Worm (Caenorhabditis elegans) whole organism, L4 larva: ENCODE measurements around the gene gsr-1.
A peak's percentile ranks its signal among the peaks of the same experiment; 100 is the strongest.

Source experiments
- T20F7.1 ChIP-seq: fragments of 200-800 bp; sonication (Bioruptor generic); optimal IDR thresholded peaks from 2 replicates; lab custom pipeline; 2018; ENCODE audit warnings: mild to moderate bottlenecking, missing genetic modification characterization, missing compliant biosample characterization
- T26A8.4 ChIP-seq: fragments of 200-800 bp; sonication (Bioruptor generic); IDR thresholded peaks from 2 replicates; pipeline ENCODE4 v1.3.6; 2022; ENCODE audit warnings: missing genetic modification characterization, missing compliant biosample characterization
- Y48G9A.11 ChIP-seq: fragments of 200-800 bp; sonication (Bioruptor generic); IDR thresholded peaks from 2 replicates; pipeline ENCODE4 v1.3.6; 2022; ENCODE audit warnings: missing genetic modification reagents, missing genetic modification characterization, missing compliant biosample characterization
- Y5F2A.4 ChIP-seq: fragments of 200-800 bp; sonication (Bioruptor generic); optimal IDR thresholded peaks from 2 replicates; lab custom pipeline; 2018; ENCODE audit warnings: mild to moderate bottlenecking, missing genetic modification characterization, missing compliant biosample characterization
- Y75B8A.6 ChIP-seq: fragments of 200-800 bp; sonication (Bioruptor generic); IDR thresholded peaks from 2 replicates; pipeline ENCODE4 v1.3.6; 2022; ENCODE audit warnings: missing genetic modification reagents, missing genetic modification characterization, missing compliant biosample characterization
- ZK546.5 ChIP-seq, 2 experiments: sonication (generic microtip); optimal IDR thresholded peaks; 2 replicates each; lab custom pipeline; 2017; ENCODE audit warnings: missing biosample characterization in 2 of 2, missing genetic modification characterization in 2 of 2
- aha-1 ChIP-seq: fragments of 150-350 bp; peaks from one replicate; lab custom pipeline; 2014; ENCODE audit warnings: missing biosample characterization, missing genetic modification characterization
- aly-2 ChIP-seq: sonication (generic microtip); optimal IDR thresholded peaks from 2 replicates; lab custom pipeline; 2018; ENCODE audit warnings: missing biosample characterization, missing genetic modification characterization
- arid-1 ChIP-seq: fragments of 200-800 bp; sonication (Bioruptor generic); conservative IDR thresholded peaks from 2 replicates; pipeline ENCODE4 v1.3.6; 2022; ENCODE audit warnings: missing genetic modification reagents, missing genetic modification characterization, missing compliant biosample characterization
- ceh-28 ChIP-seq: fragments of 150-350 bp; optimal IDR thresholded peaks from 2 replicates; lab custom pipeline; 2014; ENCODE audit warnings: missing biosample characterization, missing genetic modification reagents, missing genetic modification characterization
- cey-2 ChIP-seq: sonication (generic microtip); optimal IDR thresholded peaks from 3 replicates; lab custom pipeline; 2017; ENCODE audit warnings: missing genetic modification characterization, mild to moderate bottlenecking, missing compliant biosample characterization, antibody characterized with exemption, borderline replicate concordance; ENCODE audit not compliant: insufficient read depth
- ctbp-1 ChIP-seq: fragments of 200-800 bp; sonication (Bioruptor generic); IDR thresholded peaks from 2 replicates; pipeline ENCODE4 v1.3.6; 2022; ENCODE audit warnings: missing genetic modification reagents, missing genetic modification characterization, missing compliant biosample characterization
- daf-16 ChIP-seq, 3 experiments: sonication (generic microtip); optimal IDR thresholded peaks; 2 replicates each; lab custom pipeline; 2016 to 2017; ENCODE audit warnings: missing genetic modification characterization in 3 of 3, missing genetic modification reagents in 3 of 3, mild to moderate bottlenecking in 2 of 3, missing compliant biosample characterization in 2 of 3, missing biosample characterization in 1 of 3, moderate library complexity in 1 of 3
- dmd-8 ChIP-seq: fragments of 200-800 bp; sonication (Bioruptor generic); IDR thresholded peaks from 2 replicates; pipeline ENCODE4 v1.3.6; 2022; ENCODE audit warnings: missing genetic modification characterization, missing compliant biosample characterization
- dmd-9 ChIP-seq: fragments of 200-800 bp; sonication (Bioruptor generic); IDR thresholded peaks from 2 replicates; pipeline ENCODE4 v1.3.6; 2022; ENCODE audit warnings: missing genetic modification reagents, missing genetic modification characterization, missing compliant biosample characterization
- duxl-1 ChIP-seq: sonication (generic microtip); optimal IDR thresholded peaks from 2 replicates; lab custom pipeline; 2016; ENCODE audit warnings: mild to moderate bottlenecking, missing genetic modification characterization, moderate library complexity, missing compliant biosample characterization; ENCODE audit not compliant: poor library complexity
- dve-1 ChIP-seq: sonication (generic microtip); optimal IDR thresholded peaks from 2 replicates; lab custom pipeline; 2017; ENCODE audit warnings: antibody characterized with exemption, mild to moderate bottlenecking, missing genetic modification characterization, missing compliant biosample characterization; ENCODE audit not compliant: insufficient read depth
- egl-43 ChIP-seq: fragments of 200-800 bp; sonication (Bioruptor generic); IDR thresholded peaks from 2 replicates; pipeline ENCODE4 v1.3.6; 2022; ENCODE audit warnings: missing genetic modification reagents, missing genetic modification characterization, missing compliant biosample characterization
- fos-1 ChIP-seq: fragments of 150-350 bp; optimal IDR thresholded peaks from 2 replicates; lab custom pipeline; 2014; ENCODE audit warnings: missing biosample characterization, missing genetic modification characterization
- gei-8 ChIP-seq: fragments of 200-800 bp; sonication (Bioruptor generic); optimal IDR thresholded peaks from 2 replicates; lab custom pipeline; 2018; ENCODE audit warnings: mild to moderate bottlenecking, missing genetic modification characterization, missing compliant biosample characterization
- hlh-11 ChIP-seq: fragments of 200-800 bp; sonication (Bioruptor generic); optimal IDR thresholded peaks from 2 replicates; lab custom pipeline; 2018; ENCODE audit warnings: mild to moderate bottlenecking, missing genetic modification characterization, missing compliant biosample characterization
- hlh-30 ChIP-seq: sonication (generic microtip); optimal IDR thresholded peaks from 2 replicates; lab custom pipeline; 2017; ENCODE audit warnings: antibody characterized with exemption, mild to moderate bottlenecking, missing genetic modification characterization, missing compliant biosample characterization; ENCODE audit not compliant: insufficient read depth
- hmg-1.1 ChIP-seq: fragments of 200-800 bp; sonication (Bioruptor generic); IDR thresholded peaks from 2 replicates; pipeline ENCODE4 v1.3.6; 2022; ENCODE audit warnings: missing genetic modification reagents, missing genetic modification characterization, missing compliant biosample characterization
- lin-38 ChIP-seq: fragments of 200-800 bp; sonication (Bioruptor generic); IDR thresholded peaks from 2 replicates; pipeline ENCODE4 v1.3.6; 2022; ENCODE audit warnings: missing genetic modification reagents, missing genetic modification characterization, missing compliant biosample characterization
- madf-5 ChIP-seq, 2 experiments: fragments of 200-800 bp; sonication (Bioruptor generic); IDR thresholded peaks; 2 replicates each; pipeline ENCODE4 v1.3.6; 2022; ENCODE audit warnings: missing compliant biosample characterization in 2 of 2, missing genetic modification characterization in 2 of 2
- mdt-29 ChIP-seq: fragments of 200-800 bp; sonication (Bioruptor generic); IDR thresholded peaks from 2 replicates; pipeline ENCODE4 v1.3.6; 2022; ENCODE audit warnings: missing genetic modification reagents, missing genetic modification characterization, missing compliant biosample characterization
- mxl-3 ChIP-seq: fragments of 200-800 bp; sonication (Bioruptor generic); optimal IDR thresholded peaks from 2 replicates; lab custom pipeline; 2018; ENCODE audit warnings: mild to moderate bottlenecking, missing genetic modification characterization, missing compliant biosample characterization
- nhr-102 ChIP-seq: sonication (generic microtip); optimal IDR thresholded peaks from 2 replicates; lab custom pipeline; 2016; ENCODE audit warnings: mild to moderate bottlenecking, missing genetic modification characterization, moderate library complexity, missing compliant biosample characterization
- nhr-111 ChIP-seq: fragments of 200-800 bp; sonication (Bioruptor generic); optimal IDR thresholded peaks from 2 replicates; lab custom pipeline; 2018; ENCODE audit warnings: mild to moderate bottlenecking, missing genetic modification characterization, missing compliant biosample characterization
- nhr-237 ChIP-seq: sonication (generic microtip); optimal IDR thresholded peaks from 2 replicates; lab custom pipeline; 2017; ENCODE audit warnings: missing biosample characterization, missing genetic modification characterization
- nhr-25 ChIP-seq: sonication (generic microtip); optimal IDR thresholded peaks from 2 replicates; lab custom pipeline; 2017; ENCODE audit warnings: missing genetic modification characterization, mild to moderate bottlenecking, missing compliant biosample characterization, antibody characterized with exemption, moderate library complexity, borderline replicate concordance; ENCODE audit not compliant: insufficient read depth
- nhr-42 ChIP-seq: fragments of 200-800 bp; sonication (Bioruptor generic); IDR thresholded peaks from 2 replicates; pipeline ENCODE4 v1.3.6; 2022; ENCODE audit warnings: missing genetic modification characterization, missing compliant biosample characterization
- nhr-6 ChIP-seq: fragments of 150-350 bp; optimal IDR thresholded peaks from 2 replicates; lab custom pipeline; 2014; ENCODE audit warnings: missing biosample characterization, missing genetic modification characterization
- rbr-2 ChIP-seq: sonication (generic microtip); optimal IDR thresholded peaks from 2 replicates; lab custom pipeline; 2016; ENCODE audit warnings: missing genotype, missing genetic modification characterization, missing compliant biosample characterization
- set-16 ChIP-seq: fragments of 200-800 bp; sonication (Bioruptor generic); IDR thresholded peaks from 2 replicates; pipeline ENCODE4 v1.3.6; 2022; ENCODE audit warnings: missing genetic modification reagents, missing genetic modification characterization, missing compliant biosample characterization
- skn-1 ChIP-seq: fragments of 150-350 bp; optimal IDR thresholded peaks from 2 replicates; lab custom pipeline; 2014; ENCODE audit warnings: missing biosample characterization, missing genetic modification characterization
- snpc-1.2 ChIP-seq: fragments of 200-800 bp; sonication (Bioruptor generic); IDR thresholded peaks from 2 replicates; pipeline ENCODE4 v1.3.6; 2022; ENCODE audit warnings: missing genetic modification reagents, missing genetic modification characterization, missing compliant biosample characterization
- tra-1 ChIP-seq: fragments of 200-800 bp; sonication (Bioruptor generic); IDR thresholded peaks from 2 replicates; pipeline ENCODE4 v1.3.6; 2022; ENCODE audit warnings: missing genetic modification reagents, missing genetic modification characterization, missing compliant biosample characterization
- unc-39 ChIP-seq: sonication (generic microtip); optimal IDR thresholded peaks from 2 replicates; lab custom pipeline; 2017; ENCODE audit warnings: missing biosample characterization, missing genetic modification characterization
- zfp-2 ChIP-seq: sonication (generic microtip); optimal IDR thresholded peaks from 2 replicates; lab custom pipeline; 2016; ENCODE audit warnings: mild to moderate bottlenecking, missing genetic modification characterization, missing compliant biosample characterization

The gsr-1 gene

ce11 chrIII:3695398-3695797 is 44.7 kb downstream of the gsr-1 start (continued):
- TF ChIP-seq ctbp-1 (peak; percentile 66; the same call in 1 of the 2 replicates), mdt-29 (GFP tag; lab: Robert Waterston, UW) (0 out of 2 replicates have a peak, but pooled peaks have one; percentile 46), lin-38 (GFP tag; lab: Robert Waterston, UW) (peak; percentile 88), set-16 (GFP tag; lab: Robert Waterston, UW) (peak; percentile 71), snpc-1.2 (GFP tag; lab: Robert Waterston, UW) (peak; percentile 23; the same call in 1 of the 2 replicates), rbr-2 (tag; lab: Kevin White, UChicago) (peak; percentile 20), nhr-42 (GFP tag; lab: Robert Waterston, UW) (peak; percentile 70; the same call in 1 of the 2 replicates), Y48G9A.11 (GFP tag; lab: Robert Waterston, UW) (0 out of 2 replicates have a peak, but pooled peaks have one; percentile 25)

DNA sequence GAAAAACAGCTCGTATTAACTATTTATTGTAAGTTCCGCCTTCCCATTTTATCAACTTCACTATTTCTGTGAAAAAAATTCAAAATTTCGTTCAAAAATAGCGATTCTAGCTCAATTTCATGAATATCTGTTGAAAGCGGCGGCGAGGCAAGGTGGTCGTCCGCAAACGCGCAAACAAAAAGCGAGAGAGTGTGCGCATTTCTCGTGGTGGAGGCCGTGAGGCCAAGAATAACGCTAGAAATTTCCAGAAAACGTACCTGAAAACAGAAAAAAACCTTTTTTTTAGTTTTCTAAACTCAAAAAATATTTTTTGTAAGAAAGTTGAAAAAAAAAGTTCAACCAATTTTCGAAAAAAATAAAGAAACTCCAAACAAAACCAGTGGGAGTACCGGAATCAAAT is 46.5 kb downstream of the gsr-1 start:
- TF ChIP-seq lin-38 (GFP tag; lab: Robert Waterston, UW) (peak; percentile 65), hmg-1.1 (GFP tag; lab: Robert Waterston, UW) (peak; percentile 47)

DNA sequence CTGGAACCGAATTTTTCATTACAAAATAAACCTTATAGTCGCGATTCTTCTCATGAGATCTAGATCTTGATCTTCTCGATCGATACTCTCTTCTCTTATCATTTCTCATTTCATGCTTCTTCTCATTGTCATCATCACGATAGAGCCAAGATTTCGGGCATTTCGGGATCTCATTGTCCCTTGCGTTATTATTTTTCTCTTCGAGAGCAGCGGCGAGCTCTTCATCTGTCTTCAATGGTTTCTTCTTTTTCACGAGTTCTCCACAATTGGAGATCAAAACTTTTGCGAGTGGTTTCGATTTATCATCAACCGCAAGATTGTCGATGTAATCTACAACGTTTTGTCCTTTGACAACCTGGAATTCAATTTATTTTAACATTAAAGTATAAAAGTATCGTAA is 47.7 kb downstream of the gsr-1 start:
- TF ChIP-seq daf-16 (GFP tag; optimal IDR thresholded peaks at IDR 0.05; lab: Kevin White, UChicago) (no peak), daf-16 (tag; optimal IDR thresholded peaks at IDR 0.05; lab: Kevin White, UChicago) (no peak), aha-1 (tag; lab: Kevin White, UChicago) (peak; percentile 97)
- TF ChIP-seq, all 104 proteins: peak for 1

- TF ChIP-seq duxl-1 (tag; lab: Kevin White, UChicago) = peak; percentile 70
- no peak for TF ChIP-seq cey-2
- no peak for TF ChIP-seq ceh-28 (tag; lab: Kevin White, UChicago)
- TF ChIP-seq zfp-2 (tag; lab: Kevin White, UChicago) = no peak
- TF ChIP-seq T26A8.4 = peak; percentile 66
- no peak for TF ChIP-seq mdt-29 (GFP tag; lab: Robert Waterston, UW)
- TF ChIP-seq egl-43 = no peak
- peak; percentile 46 for TF ChIP-seq lin-38 (GFP tag; lab: Robert Waterston, UW)
- 0 out of 2 replicates have a peak, but pooled peaks have one; percentile 10 for TF ChIP-seq arid-1
- TF ChIP-seq dmd-9 (GFP tag; lab: Robert Waterston, UW) = no peak
- no peak for TF ChIP-seq dmd-8
- TF ChIP-seq nhr-237 = no peak
- no peak for TF ChIP-seq nhr-111
- TF ChIP-seq Y75B8A.6 (GFP tag; lab: Robert Waterston, UW) = 0 out of 2 replicates have a peak, but pooled peaks have one; percentile 22
These were observed 48.6 kb downstream of the gsr-1 start, which contains the start of gene cyn-9 for ce11 chrIII:3699275-3699674. TSS of gene cyn-9 (minus strand) at chrIII:3699640.

DNA sequence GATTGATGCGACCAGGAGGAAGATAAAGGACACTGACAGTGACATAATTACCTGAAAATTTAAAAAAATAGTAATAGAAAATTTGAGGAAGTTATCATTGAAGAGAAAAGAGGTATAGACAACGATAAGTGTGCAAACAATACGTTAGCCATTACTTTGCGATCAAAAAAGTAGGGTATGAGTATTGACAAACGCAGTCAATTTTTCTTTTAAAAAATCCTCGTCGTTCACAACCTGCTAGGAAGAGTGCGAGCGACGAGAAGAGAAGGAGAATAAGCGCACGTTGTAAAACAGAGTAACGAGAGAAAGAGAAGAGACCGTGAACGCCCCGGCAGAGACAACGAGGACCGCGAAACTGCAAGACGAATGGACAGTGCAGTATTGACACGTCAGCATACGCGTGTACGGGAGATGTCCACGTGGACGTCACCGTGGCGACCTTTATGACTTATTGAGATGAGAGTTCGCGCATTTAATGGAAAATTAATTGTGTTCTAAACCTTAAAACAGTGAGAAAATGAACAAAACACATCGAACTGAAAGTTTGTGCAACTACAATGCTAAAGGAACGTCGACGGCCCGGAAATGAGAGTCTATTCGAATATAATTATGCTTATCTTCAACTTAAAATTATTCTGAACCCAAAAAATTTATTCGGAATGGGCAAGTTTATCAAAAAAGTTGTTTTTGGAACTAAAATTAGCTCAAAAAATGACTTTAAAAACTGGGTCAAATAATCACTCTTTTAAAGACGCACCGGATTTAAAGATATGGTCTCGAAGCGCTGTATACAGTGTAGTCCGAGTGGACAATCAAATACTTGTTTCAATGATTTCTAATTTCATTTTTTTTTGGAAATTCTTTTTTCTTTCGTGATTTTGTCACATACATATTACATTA is 51.0 kb downstream of the gsr-1 start, which contains the start of the genes pdi-1 and C14B1.2:
Gene pdi-1, minus strand, starts transcription at position 51 of the 900 bp plus-strand sequence.
Gene C14B1.2, plus strand, starts transcription at position 850 of the 900 bp plus-strand sequence.
- peak; percentile 66 for TF ChIP-seq T20F7.1
- 0 out of 2 replicates have a peak, but pooled peaks have one; percentile 51 for TF ChIP-seq tra-1 (GFP tag; lab: Robert Waterston, UW)
- peak; percentile 82 for TF ChIP-seq hlh-11 (tag; lab: Kevin White, UChicago)
- TF ChIP-seq nhr-6 (tag; lab: Kevin White, UChicago) = peak; percentile 77
- no peak for TF ChIP-seq unc-39 (tag; lab: Kevin White, UChicago)
- TF ChIP-seq aly-2 = no peak
- peak; percentile 83 for TF ChIP-seq nhr-25 (tag; lab: Kevin White, UChicago)
- no peak for TF ChIP-seq gei-8
- TF ChIP-seq madf-5 (GFP tag; IDR thresholded peaks at IDR 0.05; lab: Robert Waterston, UW) = no peak
- no peak for TF ChIP-seq fos-1
- TF ChIP-seq ZK546.5 (tag; optimal IDR thresholded peaks at IDR 0.05; lab: Kevin White, UChicago) = no peak
- peak; percentile 87 for TF ChIP-seq dve-1 (tag; lab: Kevin White, UChicago)
- no peak for TF ChIP-seq Y5F2A.4 (GFP tag; lab: Kevin White, UChicago)
- TF ChIP-seq skn-1 (tag; lab: Kevin White, UChicago) = no peak
- peak; percentile 10 for TF ChIP-seq nhr-102 (tag; lab: Kevin White, UChicago)
- TF ChIP-seq T26A8.4 = no peak
- TF ChIP-seq mxl-3 (GFP tag; lab: Kevin White, UChicago) = peak; percentile 99
- no peak for TF ChIP-seq dmd-8
- TF ChIP-seq hlh-30 (tag; lab: Kevin White, UChicago) = peak; percentile 71
